Worm (Caenorhabditis elegans): ENCODE results near the gene nemt-1.
"Not testable (repeated sequence)": the region's sequence is repeated elsewhere in the genome, so short reads cannot be mapped to it uniquely, and the experiment has no call there.

The nemt-1 gene

ce11 chrIV:9316068-9316681, 3.1 kb downstream of the nemt-1 start, which contains the start of the genes F49C12.9 and rpn-7 (continued):
- TF ChIP-seq ceh-63 (GFP tag; optimal IDR thresholded peaks at IDR 0.05) = no peak
- peak; percentile 4 for TF ChIP-seq elt-2 (tag; optimal IDR thresholded peaks at IDR 0.05)
- peak; percentile 45 for TF ChIP-seq C16A3.4 (tag; optimal IDR thresholded peaks at IDR 0.05)
- TF ChIP-seq unc-86 (tag; optimal IDR thresholded peaks at IDR 0.05) = no peak
- TF ChIP-seq aly-2 (tag; optimal IDR thresholded peaks at IDR 0.05) = no peak
- no peak for TF ChIP-seq mep-1 (tag; optimal IDR thresholded peaks at IDR 0.05)
- no peak for TF ChIP-seq sup-37 (GFP tag; optimal IDR thresholded peaks at IDR 0.05)
- TF ChIP-seq egl-27 (tag; optimal IDR thresholded peaks at IDR 0.05) = no peak
- no peak for TF ChIP-seq nhr-237 (tag; optimal IDR thresholded peaks at IDR 0.05)
- TF ChIP-seq egl-13 (tag; optimal IDR thresholded peaks at IDR 0.05) = no peak

ce11 chrIV:9312827-9313226, 6.4 kb downstream of the nemt-1 start, which contains the start of gene F49C12.7:
F49C12.7 (minus strand) TSS chrIV:9312927.
- TF ChIP-seq lin-15B, egl-13, mef-2 (tag; optimal IDR thresholded peaks at IDR 0.05): not testable (repeated sequence)

- TF ChIP-seq ets-5 (GFP tag; IDR thresholded peaks at IDR 0.05) (no peak), snu-23 (GFP tag; optimal IDR thresholded peaks at IDR 0.05) (no peak), efl-1 (optimal IDR thresholded peaks at IDR 0.05) (no peak), efl-1 (GFP tag; optimal IDR thresholded peaks at IDR 0.05 in 1 of 2) (peak in 1 of 2 experiments; percentile 75), elt-2 (tag; optimal IDR thresholded peaks at IDR 0.05) (peak; percentile 90), nhr-20 (tag; optimal IDR thresholded peaks at IDR 0.05) (peak; percentile 7), nhr-90 (tag; optimal IDR thresholded peaks at IDR 0.05; ENCODE audit: poor library complexity) (no peak), aly-2 (tag; optimal IDR thresholded peaks at IDR 0.05) (no peak)
These were observed 8.2 kb downstream of the nemt-1 start for ce11 chrIV:9310935-9311566.

- TF ChIP-seq lsy-2 (tag; optimal IDR thresholded peaks at IDR 0.05) (no peak), ces-1 (GFP tag; optimal IDR thresholded peaks at IDR 0.05) (no peak), nhr-237 (tag; optimal IDR thresholded peaks at IDR 0.05) (no peak)
These were observed 10.3 kb downstream of the nemt-1 start, which contains the start of gene F49C12.6 for ce11 chrIV:9308975-9309374. F49C12.6 (minus strand) TSS chrIV:9309075.

- no peak for TF ChIP-seq xbp-1 (tag; optimal IDR thresholded peaks at IDR 0.05)
- no peak for TF ChIP-seq mab-9 (GFP tag; IDR thresholded peaks at IDR 0.05)
- TF ChIP-seq C04F5.9 (tag; optimal IDR thresholded peaks at IDR 0.05) = no peak
- no peak for TF ChIP-seq mdl-1 (tag; optimal IDR thresholded peaks at IDR 0.05)
- TF ChIP-seq lin-13 (GFP tag; optimal IDR thresholded peaks at IDR 0.05) = no peak
These were observed 14.6 kb downstream of the nemt-1 start, which contains the start of gene F49C12.5 for ce11 chrIV:9304617-9305016. F49C12.5 (plus strand) TSS chrIV:9304917.

- TF ChIP-seq fos-1 (tag; optimal IDR thresholded peaks at IDR 0.05) (no peak), unc-30 (tag; optimal IDR thresholded peaks at IDR 0.05) (no peak), lin-39 (tag; optimal IDR thresholded peaks at IDR 0.05) (no peak), sox-4 (tag; optimal IDR thresholded peaks at IDR 0.05) (no peak), tbx-2 (tag; optimal IDR thresholded peaks at IDR 0.05) (no peak), snpc-4 (tag; optimal IDR thresholded peaks at IDR 0.05) (no peak), mef-2 (tag; optimal IDR thresholded peaks at IDR 0.05) (no peak), aly-2 (tag; optimal IDR thresholded peaks at IDR 0.05) (no peak), dpl-1 (GFP tag; optimal IDR thresholded peaks at IDR 0.05) (no peak), unc-86 (tag; optimal IDR thresholded peaks at IDR 0.05) (no peak), lin-14 (GFP tag; optimal IDR thresholded peaks at IDR 0.05) (no peak), pax-3 (tag; optimal IDR thresholded peaks at IDR 0.05) (no peak), unc-130 (tag; optimal IDR thresholded peaks at IDR 0.05) (no peak), nhr-77 (tag; optimal IDR thresholded peaks at IDR 0.05) (no peak), irx-1 (tag; optimal IDR thresholded peaks at IDR 0.05) (no peak), egl-27 (tag; optimal IDR thresholded peaks at IDR 0.05) (no peak), xbp-1 (tag; optimal IDR thresholded peaks at IDR 0.05) (no peak), nhr-11 (tag; optimal IDR thresholded peaks at IDR 0.05) (no peak), lir-3 (tag; optimal IDR thresholded peaks at IDR 0.05; ENCODE audit: poor library complexity) (no peak)
These were observed 15.2 kb downstream of the nemt-1 start, which contains the start of gene F49C12.4 for ce11 chrIV:9303994-9304393. F49C12.4 (minus strand) TSS chrIV:9304094.
